Fruit fly (Drosophila melanogaster) whole organism: ENCODE results near the gene CtsF.

Experiments used
- Dll ChIP-seq: fragments of >200 bp; optimal IDR thresholded peaks from 2 replicates; lab custom pipeline; 2017
- pan ChIP-seq: fragments of >200 bp; optimal IDR thresholded peaks from 2 replicates; lab custom pipeline; 2017
- usp ChIP-seq: fragments of >200 bp; optimal IDR thresholded peaks from 2 replicates; lab custom pipeline; 2017; ENCODE audit warnings: missing biosample characterization, missing genetic modification characterization, mixed read lengths

dm6 chr3R:5299569-5300195 lies 48.1 kb upstream of the CtsF start, which contains the start of gene Tim17b1:
- TF ChIP-seq Dll (lab: Kevin White, UChicago), result no peak
- no peak for TF ChIP-seq pan
- TF ChIP-seq usp (GFP tag; lab: Kevin White, UChicago), result no peak
